Worm (Caenorhabditis elegans) whole organism, midembryonic: ENCODE data around the gene sdhd-1.

Experiments
- cog-1 ChIP-seq: sonication (generic microtip); optimal IDR thresholded peaks from 2 replicates; lab custom pipeline; 2016; ENCODE audit warnings: missing genetic modification characterization, missing compliant biosample characterization
- flt-1 ChIP-seq: fragments of 200-800 bp; sonication (Bioruptor generic); IDR thresholded peaks from 2 replicates; pipeline ENCODE4 v1.3.6; 2022; ENCODE audit warnings: missing genetic modification characterization, missing compliant biosample characterization
- klf-2 ChIP-seq: fragments of 200-800 bp; sonication (Bioruptor generic); conservative IDR thresholded peaks from 2 replicates; pipeline ENCODE4 v1.3.6; 2022; ENCODE audit warnings: missing genetic modification reagents, missing genetic modification characterization, missing compliant biosample characterization
- ref-1 ChIP-seq: fragments of 200-800 bp; sonication (Bioruptor generic); conservative IDR thresholded peaks from 2 replicates; pipeline ENCODE4 v1.3.6; 2022; ENCODE audit warnings: missing genetic modification reagents, missing genetic modification characterization, missing compliant biosample characterization
- tab-1 ChIP-seq: fragments of 200-800 bp; sonication (Bioruptor generic); IDR thresholded peaks from 2 replicates; pipeline ENCODE4 v1.3.6; 2022; ENCODE audit warnings: missing genetic modification characterization, missing compliant biosample characterization

ce11 chrII:11027777-11028176 is 21.9 kb downstream of the sdhd-1 start:
- TF ChIP-seq klf-2, result no peak
- no peak for TF ChIP-seq tab-1 (GFP tag; lab: Robert Waterston, UW)
- no peak for TF ChIP-seq flt-1 (GFP tag; lab: Robert Waterston, UW)
- no peak for TF ChIP-seq ref-1 (GFP tag; lab: Robert Waterston, UW)
- TF ChIP-seq cog-1 (tag; lab: Kevin White, UChicago), result no peak
